Fruit fly (Drosophila melanogaster) whole organism, embryonic: ENCODE results near the gene Ube4B.

Source experiments
- Awh ChIP-seq: fragments of 200-800 bp; sonication (Bioruptor generic); IDR thresholded peaks from 2 replicates; pipeline ENCODE4, ENCODE4 v1.3.6; 2022; ENCODE audit warnings: missing biosample characterization, missing genetic modification characterization
- CG10321 ChIP-seq: fragments of 200-800 bp; sonication (Bioruptor generic); IDR thresholded peaks from 2 replicates; pipeline ENCODE4 v1.3.6; 2022; ENCODE audit warnings: missing biosample characterization, missing genetic modification characterization
- CG10431 ChIP-seq: fragments of 200-800 bp; sonication (Bioruptor generic); optimal IDR thresholded peaks from 3 replicates; lab custom pipeline; 2018; ENCODE audit warnings: missing biosample characterization, mild to moderate bottlenecking, missing genetic modification characterization
- CG11723 ChIP-seq: fragments of 200-800 bp; sonication (Bioruptor generic); optimal IDR thresholded peaks from 2 replicates; lab custom pipeline; 2017; ENCODE audit warnings: missing biosample characterization, mild to moderate bottlenecking, missing genetic modification characterization
- CG12299 ChIP-seq: fragments of 200-800 bp; sonication (Bioruptor generic); optimal IDR thresholded peaks from 2 replicates; lab custom pipeline; 2018; ENCODE audit warnings: missing biosample characterization, mild to moderate bottlenecking, missing genetic modification characterization
- CG12391 ChIP-seq: fragments of 200-800 bp; sonication (Bioruptor generic); optimal IDR thresholded peaks from 3 replicates; lab custom pipeline; 2018; ENCODE audit warnings: missing biosample characterization, mild to moderate bottlenecking, missing genetic modification characterization, moderate library complexity
- CG12659 ChIP-seq: fragments of 200-800 bp; sonication (Bioruptor generic); optimal IDR thresholded peaks from 3 replicates; lab custom pipeline; 2017; ENCODE audit warnings: mild to moderate bottlenecking, missing biosample characterization, missing genetic modification reagents, missing genetic modification characterization
- CG12769 ChIP-seq: fragments of 200-800 bp; sonication (Bioruptor generic); optimal IDR thresholded peaks from 2 replicates; lab custom pipeline; 2019; ENCODE audit warnings: missing biosample characterization, mild to moderate bottlenecking, missing genetic modification characterization, moderate library complexity
- CG13424 ChIP-seq: fragments of 200-800 bp; sonication (Bioruptor generic); optimal IDR thresholded peaks from 2 replicates; lab custom pipeline; 2019; ENCODE audit warnings: missing biosample characterization, mild to moderate bottlenecking, missing genetic modification characterization, moderate library complexity
- CG1603 ChIP-seq: fragments of 200-800 bp; sonication (Bioruptor generic); optimal IDR thresholded peaks from 2 replicates; lab custom pipeline; 2019; ENCODE audit warnings: missing biosample characterization, mild to moderate bottlenecking, missing genetic modification characterization, moderate library complexity
- CG16863 ChIP-seq: fragments of 200-800 bp; sonication (Bioruptor generic); optimal IDR thresholded peaks from 3 replicates; lab custom pipeline; 2016; ENCODE audit warnings: missing biosample characterization, missing genetic modification characterization
- CG17328 ChIP-seq: fragments of 200-800 bp; sonication (Bioruptor generic); IDR thresholded peaks from 2 replicates; pipeline ENCODE4 v1.3.6; 2022; ENCODE audit warnings: missing biosample characterization, missing genetic modification characterization
- CG17385 ChIP-seq: fragments of 200-800 bp; sonication (Bioruptor generic); optimal IDR thresholded peaks from 3 replicates; lab custom pipeline; 2018; ENCODE audit warnings: missing biosample characterization, mild to moderate bottlenecking, missing genetic modification characterization
- CG18619 ChIP-seq: fragments of 200-800 bp; sonication (Bioruptor generic); optimal IDR thresholded peaks from 3 replicates; lab custom pipeline; 2017; ENCODE audit warnings: missing biosample characterization, mild to moderate bottlenecking, missing genetic modification characterization
- CG18764 ChIP-seq: fragments of 200-800 bp; sonication (Bioruptor generic); optimal IDR thresholded peaks from 3 replicates; lab custom pipeline; 2016; ENCODE audit warnings: missing biosample characterization, missing genetic modification characterization
- CG30431 ChIP-seq: fragments of 200-800 bp; sonication (Bioruptor generic); optimal IDR thresholded peaks from 2 replicates; lab custom pipeline; 2017; ENCODE audit warnings: missing biosample characterization, missing genetic modification characterization
- CG32772 ChIP-seq: fragments of 200-800 bp; sonication (Bioruptor generic); IDR thresholded peaks from 2 replicates; pipeline ENCODE4 v1.3.6; 2022; ENCODE audit warnings: missing biosample characterization, missing genetic modification characterization
- CG33557 ChIP-seq: fragments of 200-800 bp; sonication (Bioruptor generic); optimal IDR thresholded peaks from 2 replicates; lab custom pipeline; 2019; ENCODE audit warnings: missing biosample characterization, mild to moderate bottlenecking, missing genetic modification characterization, moderate library complexity
- CG4360 ChIP-seq: fragments of 200-800 bp; sonication (Bioruptor generic); IDR thresholded peaks from 2 replicates; pipeline ENCODE4 v1.3.6; 2022; ENCODE audit warnings: missing biosample characterization, missing genetic modification characterization
- CG8944 ChIP-seq: fragments of 200-800 bp; sonication (Bioruptor generic); optimal IDR thresholded peaks from 3 replicates; lab custom pipeline; 2016; ENCODE audit warnings: missing biosample characterization, missing genetic modification characterization
- CG9215 ChIP-seq: fragments of 200-800 bp; sonication (Bioruptor generic); IDR thresholded peaks from 2 replicates; pipeline ENCODE4 v1.3.6; 2022; ENCODE audit warnings: missing biosample characterization, missing genetic modification characterization
- CG9609 ChIP-seq: fragments of 200-800 bp; sonication (Bioruptor generic); optimal IDR thresholded peaks from 3 replicates; lab custom pipeline; 2016; ENCODE audit warnings: missing biosample characterization, missing genetic modification characterization
- Camta ChIP-seq: fragments of 200-800 bp; sonication (Bioruptor generic); optimal IDR thresholded peaks from 2 replicates; lab custom pipeline; 2016; ENCODE audit warnings: missing biosample characterization, missing genetic modification characterization
- Eip74EF ChIP-seq, 2 experiments: fragments of 200-800 bp in 1 of 2; fragments of >200 bp in 1 of 2; sonication (Bioruptor generic) in 1 of 2; optimal IDR thresholded peaks; 2 replicates each; lab custom pipeline; 2017 to 2019; ENCODE audit warnings: missing biosample characterization in 2 of 2, missing genetic modification characterization in 2 of 2, mild to moderate bottlenecking in 1 of 2, moderate library complexity in 1 of 2
- Gug ChIP-seq: fragments of 200-800 bp; sonication (Bioruptor generic); IDR thresholded peaks from 4 replicates; pipeline ENCODE4 v1.3.6; 2022; ENCODE audit warnings: missing biosample characterization, missing genetic modification characterization
- Hey ChIP-seq: fragments of 200-800 bp; sonication (Bioruptor generic); optimal IDR thresholded peaks from 3 replicates; lab custom pipeline; 2018; ENCODE audit warnings: missing biosample characterization, mild to moderate bottlenecking, missing genetic modification characterization
- Hr51 ChIP-seq, 2 experiments: fragments of 200-800 bp; sonication (Bioruptor generic); optimal IDR thresholded peaks; 2 replicates in 1 of 2; 3 replicates in 1 of 2; lab custom pipeline; 2016 to 2018; ENCODE audit warnings: missing biosample characterization in 2 of 2, missing genetic modification characterization in 2 of 2, mild to moderate bottlenecking in 1 of 2, moderate library complexity in 1 of 2
- NC2α ChIP-seq: fragments of 200-800 bp; sonication (Bioruptor generic); optimal IDR thresholded peaks from 2 replicates; lab custom pipeline; 2016; ENCODE audit warnings: missing biosample characterization, missing genetic modification characterization
- Oaz ChIP-seq: fragments of 200-800 bp; sonication (Bioruptor generic); IDR thresholded peaks from 2 replicates; pipeline ENCODE4 v1.3.6; 2022; ENCODE audit warnings: missing biosample characterization, missing genetic modification characterization
- Ravus ChIP-seq: fragments of 200-800 bp; sonication (Bioruptor generic); IDR thresholded peaks from 2 replicates; pipeline ENCODE4 v1.3.6; 2022; ENCODE audit warnings: missing biosample characterization, missing genetic modification characterization
- Side ChIP-seq: fragments of 200-800 bp; sonication (Bioruptor generic); optimal IDR thresholded peaks from 2 replicates; lab custom pipeline; 2016; ENCODE audit warnings: missing biosample characterization, missing genetic modification characterization
- Sox102F ChIP-seq: fragments of 200-800 bp; sonication (Bioruptor generic); optimal IDR thresholded peaks from 2 replicates; lab custom pipeline; 2018; ENCODE audit warnings: missing biosample characterization, mild to moderate bottlenecking, missing genetic modification characterization, moderate library complexity
- TFAM ChIP-seq: fragments of 200-800 bp; sonication (Bioruptor generic); optimal IDR thresholded peaks from 2 replicates; lab custom pipeline; 2017; ENCODE audit warnings: missing biosample characterization, missing genetic modification characterization, inconsistent platforms
- ac ChIP-seq: fragments of 200-800 bp; sonication (Bioruptor generic); optimal IDR thresholded peaks from 3 replicates; lab custom pipeline; 2017; ENCODE audit warnings: missing biosample characterization, mild to moderate bottlenecking, missing genetic modification characterization
- ase ChIP-seq: fragments of 200-800 bp; sonication (Bioruptor generic); IDR thresholded peaks from 3 replicates; pipeline ENCODE4 v1.3.6; 2022; ENCODE audit warnings: missing biosample characterization, missing genetic modification characterization
- caup ChIP-seq: fragments of 200-800 bp; sonication (Bioruptor generic); optimal IDR thresholded peaks from 3 replicates; lab custom pipeline; 2017; ENCODE audit warnings: missing biosample characterization, mild to moderate bottlenecking, missing genetic modification characterization, moderate library complexity; ENCODE audit not compliant: severe bottlenecking
- dpn ChIP-seq, 2 experiments: fragments of 200-800 bp; sonication (Bioruptor generic); optimal IDR thresholded peaks; 3 replicates each; lab custom pipeline; 2016; ENCODE audit warnings: missing biosample characterization in 2 of 2, missing genetic modification characterization in 2 of 2
- gcm2 ChIP-seq: fragments of 200-800 bp; sonication (Bioruptor generic); optimal IDR thresholded peaks from 2 replicates; lab custom pipeline; 2016; ENCODE audit warnings: missing biosample characterization, missing genetic modification characterization
- grn ChIP-seq: fragments of 200-800 bp; sonication (Bioruptor generic); optimal IDR thresholded peaks from 3 replicates; lab custom pipeline; 2017; ENCODE audit warnings: missing biosample characterization, missing genetic modification characterization
- her ChIP-seq: fragments of 200-800 bp; sonication (Bioruptor generic); optimal IDR thresholded peaks from 2 replicates; lab custom pipeline; 2016; ENCODE audit warnings: missing biosample characterization, missing genetic modification characterization
- klu ChIP-seq: fragments of 200-800 bp; sonication (Bioruptor generic); IDR thresholded peaks from 2 replicates; pipeline ENCODE4 v1.3.6; 2022; ENCODE audit warnings: missing biosample characterization, missing genetic modification characterization
- repo ChIP-seq: fragments of 200-800 bp; sonication (Bioruptor generic); optimal IDR thresholded peaks from 2 replicates; lab custom pipeline; 2016; ENCODE audit warnings: missing biosample characterization, missing genetic modification characterization
- sd ChIP-seq: fragments of 200-800 bp; sonication (Bioruptor generic); optimal IDR thresholded peaks from 3 replicates; lab custom pipeline; 2018; ENCODE audit warnings: missing biosample characterization, mild to moderate bottlenecking, missing genetic modification characterization, moderate library complexity
- sqz ChIP-seq: fragments of 200-800 bp; sonication (Bioruptor generic); optimal IDR thresholded peaks from 3 replicates; lab custom pipeline; 2018; ENCODE audit warnings: missing biosample characterization, mild to moderate bottlenecking, missing genetic modification characterization
- stc ChIP-seq: fragments of 200-800 bp; sonication (Bioruptor generic); IDR thresholded peaks from 2 replicates; pipeline ENCODE4 v1.3.6; 2022; ENCODE audit warnings: missing biosample characterization, missing genetic modification characterization
- tap ChIP-seq: fragments of 200-800 bp; optimal IDR thresholded peaks from 3 replicates; lab custom pipeline; 2019; ENCODE audit warnings: missing biosample characterization, mild to moderate bottlenecking, missing genetic modification characterization, moderate library complexity
- unc-4 ChIP-seq: fragments of 200-800 bp; sonication (Bioruptor generic); IDR thresholded peaks from 2 replicates; pipeline ENCODE4 v1.3.6; 2022; ENCODE audit warnings: missing biosample characterization, missing genetic modification characterization; ENCODE audit not compliant: partially characterized antibody
- vfl ChIP-seq: fragments of 200-800 bp; sonication (Bioruptor generic); optimal IDR thresholded peaks from 2 replicates; lab custom pipeline; 2016; ENCODE audit warnings: missing biosample characterization, missing genetic modification characterization
- vvl ChIP-seq: fragments of 200-800 bp; sonication (Bioruptor generic); IDR thresholded peaks from 2 replicates; pipeline ENCODE4 v1.3.6; 2022; ENCODE audit warnings: missing biosample characterization, missing genetic modification characterization
- zf30C ChIP-seq: fragments of 200-800 bp; sonication (Bioruptor generic); optimal IDR thresholded peaks from 3 replicates; lab custom pipeline; 2018; ENCODE audit warnings: missing biosample characterization, mild to moderate bottlenecking, missing genetic modification characterization

Gene Ube4B

DNA sequence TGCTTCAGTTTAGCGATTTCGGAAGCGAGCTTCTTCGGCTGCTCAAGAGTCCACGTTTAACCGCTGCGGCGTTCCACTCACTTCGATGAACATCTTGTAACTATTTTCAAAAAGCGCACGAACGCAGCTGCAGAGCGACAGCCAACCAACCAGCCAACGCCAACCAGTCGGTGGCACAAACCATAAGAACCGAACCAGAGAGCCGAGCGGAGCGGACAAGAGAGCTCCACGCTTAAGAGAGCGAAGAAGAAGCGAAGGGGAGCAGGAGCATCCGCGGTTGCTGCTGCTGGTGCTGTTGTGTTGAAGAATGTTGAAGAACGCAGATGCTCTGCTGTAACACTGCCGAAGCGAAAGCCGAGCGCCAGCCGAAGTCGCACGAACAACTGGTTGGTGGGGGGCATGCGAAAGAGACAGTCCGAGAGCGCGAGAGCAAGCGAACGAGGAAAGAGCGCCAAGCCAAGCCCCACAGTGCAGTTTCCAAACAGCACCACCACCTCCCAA lies 40.9 kb upstream of the Ube4B start, which contains the start of gene CG9932 (continued):
- peak; percentile 89 for TF ChIP-seq sd (tag; lab: Kevin White, UChicago)
- TF ChIP-seq CG12659 (GFP tag; lab: Kevin White, UChicago), result no peak
- TF ChIP-seq CG13424 (tag; lab: Kevin White, UChicago), result no peak
- TF ChIP-seq Oaz (GFP tag; lab: Robert Waterston, UW), result no peak
- TF ChIP-seq CG4360 (GFP tag; lab: Robert Waterston, UW), result 0 out of 2 replicates have a peak, but pooled peaks have one; percentile 41
- peak; percentile 30 for TF ChIP-seq CG12769 (tag; lab: Kevin White, UChicago)
- no peak; the same call in 3 of the 4 replicates for TF ChIP-seq Gug (GFP tag; lab: Robert Waterston, UW)
- no peak for TF ChIP-seq ase
- TF ChIP-seq CG10431 (GFP tag; lab: Kevin White, UChicago), result no peak
- peak; percentile 54 for TF ChIP-seq unc-4 (GFP tag; lab: Robert Waterston, UW)
- no peak for TF ChIP-seq NC2α (GFP tag; lab: Kevin White, UChicago)
- TF ChIP-seq vfl, result no peak
- TF ChIP-seq CG33557 (GFP tag; lab: Kevin White, UChicago), result no peak
- TF ChIP-seq Eip74EF (GFP tag; optimal IDR thresholded peaks at IDR 0.05; lab: Kevin White, UChicago), result no peak
- no peak for TF ChIP-seq CG8944 (GFP tag; lab: Kevin White, UChicago)
- TF ChIP-seq gcm2, result no peak
- no peak for TF ChIP-seq ac (GFP tag; lab: Kevin White, UChicago)
- TF ChIP-seq CG11723, result no peak
- TF ChIP-seq CG10321 (GFP tag; lab: Robert Waterston, UW), result 0 out of 2 replicates have a peak, but pooled peaks have one; percentile 11
- no peak for TF ChIP-seq CG1603
- no peak for TF ChIP-seq Ravus
- 0 out of 2 replicates have a peak, but pooled peaks have one; percentile 18 for TF ChIP-seq Awh (GFP tag; lab: Robert Waterston, UW)
- TF ChIP-seq klu (GFP tag; lab: Robert Waterston, UW), result no peak
- TF ChIP-seq Side (GFP tag; lab: Kevin White, UChicago), result no peak
- TF ChIP-seq stc (GFP tag; lab: Robert Waterston, UW), result peak; percentile 9; the same call in 1 of the 2 replicates
- TF ChIP-seq CG9215 (GFP tag; lab: Robert Waterston, UW), result no peak
- TF ChIP-seq CG16863 (GFP tag; lab: Kevin White, UChicago), result no peak
- TF ChIP-seq Camta (GFP tag; lab: Kevin White, UChicago), result no peak
- TF ChIP-seq tap (tag; lab: Kevin White, UChicago), result no peak
- no peak for TF ChIP-seq CG30431
- TF ChIP-seq Sox102F, result no peak
- TF ChIP-seq CG17385, result peak; percentile 65
- TF ChIP-seq CG18619 (GFP tag; lab: Kevin White, UChicago), result no peak
- peak; percentile 42 for TF ChIP-seq her
- no peak for TF ChIP-seq dpn (GFP tag; optimal IDR thresholded peaks at IDR 0.05; lab: Kevin White, UChicago)
- no peak for TF ChIP-seq TFAM (GFP tag; lab: Kevin White, UChicago)
- no peak for TF ChIP-seq CG18764
- TF ChIP-seq CG32772 (GFP tag; lab: Robert Waterston, UW), result no peak
- TF ChIP-seq caup, result peak; percentile 33
- no peak for TF ChIP-seq Hr51 (GFP tag; optimal IDR thresholded peaks at IDR 0.05; lab: Kevin White, UChicago)
- no peak for TF ChIP-seq repo (GFP tag; lab: Kevin White, UChicago)
- TF ChIP-seq Hey (tag; lab: Kevin White, UChicago), result no peak
- no peak for TF ChIP-seq CG9609 (GFP tag; lab: Kevin White, UChicago)
- no peak for TF ChIP-seq zf30C (GFP tag; lab: Kevin White, UChicago)
- peak; percentile 37; the same call in 1 of the 2 replicates for TF ChIP-seq vvl (GFP tag; lab: Robert Waterston, UW)
- no peak for TF ChIP-seq sqz (GFP tag; lab: Kevin White, UChicago)
- TF ChIP-seq CG17328 (GFP tag; lab: Robert Waterston, UW), result peak; percentile 32; the same call in 1 of the 2 replicates
- TF ChIP-seq CG12299 (tag; lab: Kevin White, UChicago), result no peak
- no peak for TF ChIP-seq grn (GFP tag; lab: Kevin White, UChicago)
- TF ChIP-seq CG12391 (tag; lab: Kevin White, UChicago), result no peak
